Worm (Caenorhabditis elegans): ENCODE results near the gene sur-5.

ce11 chrX:7311870-7312269, 6.5 kb upstream of the sur-5 start:
- TF ChIP-seq hlh-30 (tag; optimal IDR thresholded peaks at IDR 0.05; ENCODE audit: insufficient read depth) (no peak), nfya-1 (tag; optimal IDR thresholded peaks at IDR 0.05) (no peak), ceh-6 (GFP tag; optimal IDR thresholded peaks at IDR 0.05) (no peak), C08G9.2 (tag; optimal IDR thresholded peaks at IDR 0.05) (no peak), lin-11 (tag; optimal IDR thresholded peaks at IDR 0.05) (no peak), nhr-11 (tag; optimal IDR thresholded peaks at IDR 0.05) (no peak)
